Fruit fly (Drosophila melanogaster) whole organism, larva: Measurements from ENCODE around the gene dally.

Experiments
- noc ChIP-seq: fragments of 200-800 bp; sonication (Bioruptor generic); optimal IDR thresholded peaks from 3 replicates; lab custom pipeline; 2019; ENCODE audit warnings: missing biosample characterization, mild to moderate bottlenecking, missing genetic modification characterization, moderate library complexity

Gene dally

DNA sequence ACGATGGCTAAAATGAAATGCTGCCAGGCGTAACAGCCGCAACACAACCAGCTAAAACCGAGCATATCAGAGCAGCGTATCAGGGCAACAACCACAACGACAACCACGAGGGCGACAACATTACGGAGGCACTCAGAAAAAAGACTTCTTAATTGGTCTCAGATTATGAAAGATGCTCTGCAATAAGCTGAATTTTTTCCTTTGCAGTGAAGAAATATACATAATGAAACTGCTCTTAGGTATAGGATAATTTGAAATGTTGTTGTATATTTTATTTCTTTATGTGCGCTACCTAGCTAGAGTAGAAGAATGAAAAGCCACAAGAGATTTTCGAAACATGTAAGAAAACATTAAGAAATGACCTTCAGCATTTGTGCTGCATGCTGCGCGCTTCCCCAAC lies 102.2 kb downstream of the dally start:
- TF ChIP-seq noc (tag; lab: Kevin White, UChicago) = no peak

DNA sequence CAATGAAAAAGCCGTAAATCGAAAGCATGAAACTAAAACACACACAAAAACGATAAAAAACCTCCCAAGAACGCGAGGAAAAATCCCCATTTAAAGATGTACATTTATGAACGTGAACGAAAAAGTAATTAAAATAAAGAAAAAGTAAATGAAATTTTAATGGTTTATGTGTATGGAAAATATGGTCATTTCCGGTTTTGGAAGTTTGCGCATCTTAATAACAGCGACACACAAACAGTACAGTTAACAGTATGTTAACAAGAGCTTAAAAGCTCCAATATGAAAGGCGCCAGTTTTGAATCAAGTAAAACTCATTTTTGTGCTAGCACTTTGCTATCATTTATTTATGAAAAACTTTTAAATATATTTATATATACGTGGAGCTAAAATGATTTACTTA lies 104.6 kb downstream of the dally start:
- no peak for TF ChIP-seq noc (tag; lab: Kevin White, UChicago)

dm6 chr3L:8939654-8940053 lies 112.3 kb downstream of the dally start:
- TF ChIP-seq noc (tag; lab: Kevin White, UChicago) = no peak
